Fruit fly (Drosophila melanogaster) whole organism, embryonic: ENCODE results near the gene Dph3.

Experiments
- Bgb ChIP-seq: fragments of 200-800 bp; sonication (Bioruptor generic); IDR thresholded peaks from 2 replicates; pipeline ENCODE4 v1.3.6; 2022; ENCODE audit warnings: missing biosample characterization, missing genetic modification characterization; ENCODE audit not compliant: partially characterized antibody
- Blimp-1 ChIP-seq: fragments of 200-800 bp; sonication (Bioruptor generic); optimal IDR thresholded peaks from 3 replicates; lab custom pipeline; 2018; ENCODE audit warnings: missing biosample characterization, missing genetic modification characterization, mild to moderate bottlenecking, moderate library complexity, missing genetic modification reagents
- CG10366 ChIP-seq: fragments of 200-800 bp; sonication (Bioruptor generic); IDR thresholded peaks from 2 replicates; pipeline ENCODE4 v1.3.6; 2022; ENCODE audit warnings: missing biosample characterization, missing genetic modification characterization
- CG10654 ChIP-seq: fragments of 200-800 bp; sonication (Bioruptor generic); optimal IDR thresholded peaks from 2 replicates; lab custom pipeline; 2016; ENCODE audit warnings: missing biosample characterization, missing genetic modification characterization
- CG12299 ChIP-seq: fragments of 200-800 bp; sonication (Bioruptor generic); optimal IDR thresholded peaks from 2 replicates; lab custom pipeline; 2018; ENCODE audit warnings: missing biosample characterization, mild to moderate bottlenecking, missing genetic modification characterization
- CG15514 ChIP-seq: fragments of 200-800 bp; sonication (Bioruptor generic); optimal IDR thresholded peaks from 3 replicates; lab custom pipeline; 2017; ENCODE audit warnings: missing biosample characterization, missing genetic modification characterization, mild to moderate bottlenecking, moderate library complexity, missing genetic modification reagents
- CG15696 ChIP-seq: fragments of 200-800 bp; sonication (Bioruptor generic); optimal IDR thresholded peaks from 2 replicates; lab custom pipeline; 2019; ENCODE audit warnings: missing biosample characterization, mild to moderate bottlenecking, missing genetic modification characterization, moderate library complexity
- CG16863 ChIP-seq: fragments of 200-800 bp; sonication (Bioruptor generic); optimal IDR thresholded peaks from 3 replicates; lab custom pipeline; 2016; ENCODE audit warnings: missing biosample characterization, missing genetic modification characterization
- CG17912 ChIP-seq: fragments of 200-800 bp; sonication (Bioruptor generic); optimal IDR thresholded peaks from 2 replicates; lab custom pipeline; 2018; ENCODE audit warnings: missing biosample characterization, mild to moderate bottlenecking, missing genetic modification characterization
- CG18764 ChIP-seq: fragments of 200-800 bp; sonication (Bioruptor generic); optimal IDR thresholded peaks from 3 replicates; lab custom pipeline; 2016; ENCODE audit warnings: missing biosample characterization, missing genetic modification characterization
- CG2120 ChIP-seq: fragments of 200-800 bp; sonication (Bioruptor generic); optimal IDR thresholded peaks from 3 replicates; lab custom pipeline; 2016; ENCODE audit warnings: missing biosample characterization, missing genetic modification characterization
- CG30020 ChIP-seq: fragments of 200-800 bp; optimal IDR thresholded peaks from 2 replicates; lab custom pipeline; 2019; ENCODE audit warnings: missing biosample characterization, mild to moderate bottlenecking, missing genetic modification characterization, moderate library complexity
- CG3065 ChIP-seq: fragments of 200-800 bp; sonication (Bioruptor generic); optimal IDR thresholded peaks from 2 replicates; lab custom pipeline; 2016; ENCODE audit warnings: missing biosample characterization, missing genetic modification characterization
- CG32532 ChIP-seq: fragments of 200-800 bp; sonication (Bioruptor generic); IDR thresholded peaks from 2 replicates; pipeline ENCODE4 v1.3.6; 2022; ENCODE audit warnings: missing biosample characterization, missing genetic modification characterization
- CG34422 ChIP-seq: fragments of 200-800 bp; sonication (Bioruptor generic); IDR thresholded peaks from 3 replicates; pipeline ENCODE4 v1.3.6; 2022; ENCODE audit warnings: missing biosample characterization, missing genetic modification characterization
- CG5180 ChIP-seq: fragments of 200-800 bp; sonication (Bioruptor generic); optimal IDR thresholded peaks from 3 replicates; lab custom pipeline; 2017; ENCODE audit warnings: missing biosample characterization, missing genetic modification characterization, mild to moderate bottlenecking, moderate library complexity, missing genetic modification reagents
- CG6175 ChIP-seq: fragments of 200-800 bp; sonication (Bioruptor generic); IDR thresholded peaks from 3 replicates; pipeline ENCODE4 v1.3.6; 2022; ENCODE audit warnings: missing biosample characterization, missing genetic modification characterization
- CG6683 ChIP-seq: fragments of 200-800 bp; sonication (Bioruptor generic); optimal IDR thresholded peaks from 2 replicates; lab custom pipeline; 2017; ENCODE audit warnings: missing biosample characterization, mild to moderate bottlenecking, missing genetic modification characterization, missing genetic modification reagents
- CG7357 ChIP-seq: fragments of 200-800 bp; sonication (Bioruptor generic); IDR thresholded peaks from 3 replicates; pipeline ENCODE4 v1.3.6; 2022; ENCODE audit warnings: missing biosample characterization, missing genetic modification characterization
- CG9727 ChIP-seq: fragments of 200-800 bp; sonication (Bioruptor generic); optimal IDR thresholded peaks from 3 replicates; lab custom pipeline; 2017; ENCODE audit warnings: missing biosample characterization, mild to moderate bottlenecking, missing genetic modification characterization
- CoRest ChIP-seq: fragments of 200-800 bp; sonication (Bioruptor generic); optimal IDR thresholded peaks from 3 replicates; lab custom pipeline; 2018; ENCODE audit warnings: missing biosample characterization, mild to moderate bottlenecking, missing genetic modification characterization, moderate library complexity
- CrebB ChIP-seq: fragments of 200-800 bp; sonication (Bioruptor generic); optimal IDR thresholded peaks from 3 replicates; lab custom pipeline; 2018; ENCODE audit warnings: missing biosample characterization, mild to moderate bottlenecking, missing genetic modification characterization
- H2.0 ChIP-seq: fragments of 200-800 bp; sonication (Bioruptor generic); IDR thresholded peaks from 2 replicates; pipeline ENCODE4 v1.3.6; 2022; ENCODE audit warnings: missing biosample characterization, missing genetic modification characterization
- HLH4C ChIP-seq: fragments of 200-800 bp; sonication (Bioruptor generic); IDR thresholded peaks from 3 replicates; pipeline ENCODE4 v1.3.6; 2022; ENCODE audit warnings: missing biosample characterization, missing genetic modification characterization; ENCODE audit not compliant: partially characterized antibody
- HLHmδ ChIP-seq: fragments of 200-800 bp; sonication (Bioruptor generic); optimal IDR thresholded peaks from 2 replicates; lab custom pipeline; 2018; ENCODE audit warnings: missing biosample characterization, mild to moderate bottlenecking, missing genetic modification characterization, moderate library complexity
- Jarid2 ChIP-seq: fragments of 200-800 bp; sonication (Bioruptor generic); optimal IDR thresholded peaks from 3 replicates; lab custom pipeline; 2017; ENCODE audit warnings: mild to moderate bottlenecking, missing biosample characterization, missing genetic modification reagents, missing genetic modification characterization
- Max ChIP-seq: fragments of 200-800 bp; sonication (Bioruptor generic); optimal IDR thresholded peaks from 2 replicates; lab custom pipeline; 2016; ENCODE audit warnings: missing biosample characterization, mild to moderate bottlenecking, missing genetic modification characterization
- Med ChIP-seq: fragments of 200-800 bp; sonication (Bioruptor generic); peaks from one replicate; lab custom pipeline; 2016; ENCODE audit warnings: missing biosample characterization, missing genetic modification characterization, mild to moderate bottlenecking, inconsistent platforms, moderate library complexity
- NC2α ChIP-seq: fragments of 200-800 bp; sonication (Bioruptor generic); optimal IDR thresholded peaks from 2 replicates; lab custom pipeline; 2016; ENCODE audit warnings: missing biosample characterization, missing genetic modification characterization
- NFAT ChIP-seq: fragments of 200-800 bp; sonication (Bioruptor generic); IDR thresholded peaks from 2 replicates; pipeline ENCODE4 v1.3.6; 2022; ENCODE audit warnings: missing biosample characterization, missing genetic modification characterization
- Sin3A ChIP-seq: fragments of >200 bp; optimal IDR thresholded peaks from 2 replicates; lab custom pipeline; 2018
- Stat92E ChIP-seq, 3 experiments: fragments of >200 bp in 2 of 3; fragments of 200-800 bp in 1 of 3; sonication (Bioruptor generic) in 1 of 3; optimal IDR thresholded peaks; 2 replicates each; lab custom pipeline; 2017 to 2019; ENCODE audit warnings: missing biosample characterization in 3 of 3, missing genetic modification characterization in 3 of 3, mild to moderate bottlenecking in 1 of 3, moderate library complexity in 1 of 3
- Usf ChIP-seq: fragments of 200-800 bp; sonication (Bioruptor generic); optimal IDR thresholded peaks from 2 replicates; lab custom pipeline; 2017; ENCODE audit warnings: missing genotype, missing biosample characterization, missing genetic modification characterization
- Xbp1 ChIP-seq: fragments of 200-800 bp; sonication (Bioruptor generic); optimal IDR thresholded peaks from 3 replicates; lab custom pipeline; 2016; ENCODE audit warnings: missing biosample characterization, mild to moderate bottlenecking, missing genetic modification characterization
- az2 ChIP-seq: fragments of 200-800 bp; sonication (Bioruptor generic); optimal IDR thresholded peaks from 3 replicates; lab custom pipeline; 2016; ENCODE audit warnings: missing biosample characterization, missing genetic modification characterization
- bsh ChIP-seq, 2 experiments: fragments of 200-800 bp; sonication (Bioruptor generic); optimal IDR thresholded peaks; 2 replicates each; lab custom pipeline; 2017 to 2018; ENCODE audit warnings: mild to moderate bottlenecking in 2 of 2, missing biosample characterization in 2 of 2, missing genetic modification characterization in 2 of 2, moderate library complexity in 1 of 2
- dati ChIP-seq: fragments of 200-800 bp; sonication (Bioruptor generic); IDR thresholded peaks from 2 replicates; pipeline ENCODE4 v1.3.6; 2022; ENCODE audit warnings: missing biosample characterization, missing genetic modification characterization
- dysf ChIP-seq: fragments of 200-800 bp; sonication (Bioruptor generic); IDR thresholded peaks from 3 replicates; pipeline ENCODE4 v1.3.6; 2022; ENCODE audit warnings: missing biosample characterization, missing genetic modification characterization
- ems ChIP-seq: fragments of 200-800 bp; sonication (Bioruptor generic); optimal IDR thresholded peaks from 3 replicates; lab custom pipeline; 2016; ENCODE audit warnings: missing biosample characterization, missing genetic modification characterization
- fd96Cb ChIP-seq: fragments of 200-800 bp; sonication (Bioruptor generic); optimal IDR thresholded peaks from 2 replicates; lab custom pipeline; 2018; ENCODE audit warnings: missing biosample characterization, mild to moderate bottlenecking, missing genetic modification characterization, moderate library complexity
- grau ChIP-seq: fragments of 200-800 bp; optimal IDR thresholded peaks from 3 replicates; lab custom pipeline; 2019; ENCODE audit warnings: missing biosample characterization, mild to moderate bottlenecking, missing genetic modification characterization, moderate library complexity
- grn ChIP-seq: fragments of 200-800 bp; sonication (Bioruptor generic); optimal IDR thresholded peaks from 3 replicates; lab custom pipeline; 2017; ENCODE audit warnings: missing biosample characterization, missing genetic modification characterization
- pum ChIP-seq: fragments of 200-800 bp; sonication (Bioruptor generic); optimal IDR thresholded peaks from 2 replicates; lab custom pipeline; 2016; ENCODE audit warnings: missing biosample characterization, missing genetic modification characterization
- pzg ChIP-seq: fragments of 200-800 bp; sonication (Bioruptor generic); optimal IDR thresholded peaks from 3 replicates; lab custom pipeline; 2018; ENCODE audit warnings: missing biosample characterization, mild to moderate bottlenecking, missing genetic modification characterization, moderate library complexity
- repo ChIP-seq: fragments of 200-800 bp; sonication (Bioruptor generic); optimal IDR thresholded peaks from 2 replicates; lab custom pipeline; 2016; ENCODE audit warnings: missing biosample characterization, missing genetic modification characterization
- row ChIP-seq: fragments of 200-800 bp; sonication (Bioruptor generic); IDR thresholded peaks from 3 replicates; pipeline ENCODE4 v1.3.6; 2022; ENCODE audit warnings: missing biosample characterization, missing genetic modification characterization
- sc ChIP-seq, 3 experiments: fragments of >200 bp in 2 of 3; fragments of 200-800 bp in 1 of 3; sonication (Bioruptor generic) in 1 of 3; optimal IDR thresholded peaks; 2 replicates in 2 of 3; 3 replicates in 1 of 3; lab custom pipeline; 2017; ENCODE audit warnings: mild to moderate bottlenecking in 1 of 3, missing biosample characterization in 1 of 3, missing genetic modification characterization in 1 of 3, missing genetic modification reagents in 1 of 3
- sug ChIP-seq: fragments of 200-800 bp; optimal IDR thresholded peaks from 2 replicates; lab custom pipeline; 2019; ENCODE audit warnings: missing biosample characterization, mild to moderate bottlenecking, missing genetic modification characterization, moderate library complexity
- trem ChIP-seq: fragments of 200-800 bp; optimal IDR thresholded peaks from 3 replicates; lab custom pipeline; 2019; ENCODE audit warnings: missing biosample characterization, mild to moderate bottlenecking, missing genetic modification characterization, moderate library complexity
- zen2 ChIP-seq: fragments of 200-800 bp; sonication (Bioruptor generic); IDR thresholded peaks from 3 replicates; pipeline ENCODE4 v1.3.6; 2022; ENCODE audit warnings: missing biosample characterization, missing genetic modification characterization; ENCODE audit not compliant: partially characterized antibody

Dph3 gene

DNA sequence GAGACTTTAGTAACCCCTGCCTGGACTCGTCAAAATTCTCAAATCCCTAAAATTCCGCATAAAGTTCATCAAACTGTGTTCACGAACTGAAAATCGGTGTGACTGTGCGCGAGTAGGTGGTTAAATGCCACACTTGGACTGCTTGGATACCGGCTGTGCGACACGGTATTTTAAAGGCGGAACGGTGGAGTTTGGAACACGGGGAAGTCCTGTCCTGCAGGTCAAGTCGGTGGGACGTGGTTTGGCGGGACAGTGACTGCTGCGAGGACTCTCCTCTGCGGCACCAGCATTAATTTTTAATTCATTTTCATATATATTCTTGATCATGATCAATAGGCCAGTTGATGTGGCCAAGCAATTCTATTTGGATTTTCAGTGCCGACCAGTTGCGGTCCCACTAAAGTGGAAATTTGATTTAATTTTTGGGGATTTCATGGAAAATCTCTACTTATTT is 3.2 kb downstream of the Dph3 start, which contains the start of the genes Arfip and CG17721 (continued):
- TF ChIP-seq trem (tag; lab: Kevin White, UChicago) (peak; percentile 74), Med (GFP tag; lab: Kevin White, UChicago) (peak; percentile 51), CrebB (tag; lab: Kevin White, UChicago) (no peak), Xbp1 (GFP tag; lab: Kevin White, UChicago) (no peak), CG12299 (tag; lab: Kevin White, UChicago) (peak; percentile 26), row (GFP tag; lab: Robert Waterston, UW) (peak; percentile 63), dati (no peak), Blimp-1 (no peak), CG18764 (no peak), CG30020 (peak; percentile 62), CG6683 (GFP tag; lab: Kevin White, UChicago) (no peak), CG7357 (GFP tag; lab: Robert Waterston, UW) (no peak), Jarid2 (GFP tag; lab: Kevin White, UChicago) (no peak), zen2 (GFP tag; lab: Robert Waterston, UW) (no peak), CG3065 (GFP tag; lab: Kevin White, UChicago) (no peak), fd96Cb (tag; lab: Kevin White, UChicago) (no peak), bsh (GFP tag; optimal IDR thresholded peaks at IDR 0.05; lab: Kevin White, UChicago) (no peak), CG2120 (no peak), CG17912 (GFP tag; lab: Kevin White, UChicago) (no peak), Stat92E (GFP tag; optimal IDR thresholded peaks at IDR 0.05; lab: Kevin White, UChicago) (no peak), CG15696 (tag; lab: Kevin White, UChicago) (no peak), sc (optimal IDR thresholded peaks at IDR 0.05; lab: Kevin White, UChicago) (no peak), sc (GFP tag; optimal IDR thresholded peaks at IDR 0.05; lab: Kevin White, UChicago) (no peak), CG34422 (GFP tag; lab: Robert Waterston, UW) (peak; percentile 53; the same call in 1 of the 3 replicates), CG15514 (peak; percentile 57), pzg (GFP tag; lab: Kevin White, UChicago) (peak; percentile 89), Usf (GFP tag; lab: Kevin White, UChicago) (no peak), pum (GFP tag; lab: Kevin White, UChicago) (no peak), Bgb (GFP tag; lab: Robert Waterston, UW) (no peak), CG5180 (GFP tag; lab: Kevin White, UChicago) (no peak), H2.0 (no peak), az2 (GFP tag; lab: Kevin White, UChicago) (no peak), sug (tag; lab: Kevin White, UChicago) (peak; percentile 16), HLH4C (GFP tag; lab: Robert Waterston, UW) (no peak), dysf (GFP tag; lab: Robert Waterston, UW) (no peak), CG16863 (GFP tag; lab: Kevin White, UChicago) (no peak), ems (GFP tag; lab: Kevin White, UChicago) (no peak), CG9727 (GFP tag; lab: Kevin White, UChicago) (peak; percentile 7), CG10654 (GFP tag; lab: Kevin White, UChicago) (no peak), CG10366 (GFP tag; lab: Robert Waterston, UW) (no peak), Sin3A (lab: Kevin White, UChicago) (peak; percentile 93), CG6175 (GFP tag; lab: Robert Waterston, UW) (no peak), HLHmδ (GFP tag; lab: Kevin White, UChicago) (peak; percentile 12), Max (no peak), grau (tag; lab: Kevin White, UChicago) (peak; percentile 20), grn (GFP tag; lab: Kevin White, UChicago) (no peak), repo (GFP tag; lab: Kevin White, UChicago) (no peak), CoRest (tag; lab: Kevin White, UChicago) (peak; percentile 52), NFAT (GFP tag; lab: Robert Waterston, UW) (no peak), NC2α (GFP tag; lab: Kevin White, UChicago) (no peak), CG32532 (GFP tag; lab: Robert Waterston, UW) (no peak)
